Fruit fly (Drosophila melanogaster) whole organism, embryonic: Measurements from ENCODE around the gene moody.

Experiments used
- Ada2b ChIP-seq: fragments of 200-800 bp; sonication (Bioruptor generic); IDR thresholded peaks from 2 replicates; pipeline ENCODE4 v1.3.6; 2022; ENCODE audit warnings: missing biosample characterization, missing genetic modification characterization
- CG1024 ChIP-seq: fragments of 200-800 bp; sonication (Bioruptor generic); IDR thresholded peaks from 2 replicates; pipeline ENCODE4 v1.3.6; 2022; ENCODE audit warnings: missing biosample characterization, missing genetic modification characterization
- CG10267 ChIP-seq: fragments of 200-800 bp; sonication (Bioruptor generic); optimal IDR thresholded peaks from 2 replicates; lab custom pipeline; 2018; ENCODE audit warnings: missing biosample characterization, mild to moderate bottlenecking, missing genetic modification characterization, moderate library complexity
- CG12391 ChIP-seq: fragments of 200-800 bp; sonication (Bioruptor generic); optimal IDR thresholded peaks from 3 replicates; lab custom pipeline; 2018; ENCODE audit warnings: missing biosample characterization, mild to moderate bottlenecking, missing genetic modification characterization, moderate library complexity
- CG13424 ChIP-seq: fragments of 200-800 bp; sonication (Bioruptor generic); optimal IDR thresholded peaks from 2 replicates; lab custom pipeline; 2019; ENCODE audit warnings: missing biosample characterization, mild to moderate bottlenecking, missing genetic modification characterization, moderate library complexity
- CG14710 ChIP-seq: fragments of 200-800 bp; sonication (Bioruptor generic); optimal IDR thresholded peaks from 3 replicates; lab custom pipeline; 2019; ENCODE audit warnings: missing biosample characterization, mild to moderate bottlenecking, missing genetic modification characterization, moderate library complexity
- CG15601 ChIP-seq: fragments of 200-800 bp; sonication (Bioruptor generic); optimal IDR thresholded peaks from 3 replicates; lab custom pipeline; 2019; ENCODE audit warnings: missing biosample characterization, mild to moderate bottlenecking, missing genetic modification characterization, moderate library complexity
- CG15696 ChIP-seq: fragments of 200-800 bp; sonication (Bioruptor generic); optimal IDR thresholded peaks from 2 replicates; lab custom pipeline; 2019; ENCODE audit warnings: missing biosample characterization, mild to moderate bottlenecking, missing genetic modification characterization, moderate library complexity
- CG17361 ChIP-seq: fragments of 200-800 bp; sonication (Bioruptor generic); IDR thresholded peaks from 3 replicates; pipeline ENCODE4 v1.3.6; 2022; ENCODE audit warnings: missing biosample characterization, missing genetic modification characterization
- CG17829 ChIP-seq: fragments of 200-800 bp; optimal IDR thresholded peaks from 2 replicates; lab custom pipeline; 2019; ENCODE audit warnings: missing biosample characterization, mild to moderate bottlenecking, missing genetic modification characterization, moderate library complexity
- CG18599 ChIP-seq: fragments of 200-800 bp; sonication (Bioruptor generic); optimal IDR thresholded peaks from 3 replicates; lab custom pipeline; 2017; ENCODE audit warnings: missing biosample characterization, missing genetic modification characterization, mild to moderate bottlenecking, moderate library complexity, missing genetic modification reagents
- CG3281 ChIP-seq: fragments of 200-800 bp; sonication (Bioruptor generic); optimal IDR thresholded peaks from 3 replicates; lab custom pipeline; 2017; ENCODE audit warnings: missing biosample characterization, mild to moderate bottlenecking, missing genetic modification characterization
- CG33557 ChIP-seq: fragments of 200-800 bp; sonication (Bioruptor generic); optimal IDR thresholded peaks from 2 replicates; lab custom pipeline; 2019; ENCODE audit warnings: missing biosample characterization, mild to moderate bottlenecking, missing genetic modification characterization, moderate library complexity
- CG3995 ChIP-seq: fragments of 200-800 bp; sonication (Bioruptor generic); optimal IDR thresholded peaks from 3 replicates; lab custom pipeline; 2016; ENCODE audit warnings: missing biosample characterization, missing genetic modification characterization
- CG4282 ChIP-seq: fragments of 200-800 bp; sonication (Bioruptor generic); optimal IDR thresholded peaks from 2 replicates; lab custom pipeline; 2016; ENCODE audit warnings: missing biosample characterization, missing genetic modification characterization
- CG4424 ChIP-seq: fragments of 200-800 bp; sonication (Bioruptor generic); optimal IDR thresholded peaks from 3 replicates; lab custom pipeline; 2016; ENCODE audit warnings: missing biosample characterization, missing genetic modification characterization
- CG7357 ChIP-seq: fragments of 200-800 bp; sonication (Bioruptor generic); IDR thresholded peaks from 3 replicates; pipeline ENCODE4 v1.3.6; 2022; ENCODE audit warnings: missing biosample characterization, missing genetic modification characterization
- CG7928 ChIP-seq: fragments of 200-800 bp; sonication (Bioruptor generic); optimal IDR thresholded peaks from 2 replicates; lab custom pipeline; 2017; ENCODE audit warnings: missing biosample characterization, mild to moderate bottlenecking, missing genetic modification characterization
- CG9817 ChIP-seq: fragments of 200-800 bp; sonication (Bioruptor generic); optimal IDR thresholded peaks from 2 replicates; lab custom pipeline; 2018; ENCODE audit warnings: missing biosample characterization, mild to moderate bottlenecking, missing genetic modification characterization, moderate library complexity
- CG9932 ChIP-seq: fragments of 200-800 bp; sonication (Bioruptor generic); IDR thresholded peaks from 2 replicates; pipeline ENCODE4 v1.3.6; 2022; ENCODE audit warnings: missing biosample characterization, missing genetic modification characterization
- Chrac-16 ChIP-seq: fragments of 200-800 bp; sonication (Bioruptor generic); optimal IDR thresholded peaks from 3 replicates; lab custom pipeline; 2016; ENCODE audit warnings: missing biosample characterization, missing genetic modification characterization
- CoRest ChIP-seq: fragments of 200-800 bp; sonication (Bioruptor generic); optimal IDR thresholded peaks from 3 replicates; lab custom pipeline; 2018; ENCODE audit warnings: missing biosample characterization, mild to moderate bottlenecking, missing genetic modification characterization, moderate library complexity
- Drgx ChIP-seq: fragments of 200-800 bp; sonication (Bioruptor generic); IDR thresholded peaks from 2 replicates; pipeline ENCODE4 v1.3.6; 2022; ENCODE audit warnings: missing biosample characterization, missing genetic modification characterization
- Ets97D ChIP-seq: fragments of 200-800 bp; sonication (Bioruptor generic); optimal IDR thresholded peaks from 3 replicates; lab custom pipeline; 2016; ENCODE audit warnings: missing biosample characterization, missing genetic modification characterization
- Lhr ChIP-seq: fragments of 200-800 bp; sonication (Bioruptor generic); optimal IDR thresholded peaks from 3 replicates; lab custom pipeline; 2017; ENCODE audit warnings: mild to moderate bottlenecking, missing biosample characterization, missing genetic modification reagents, missing genetic modification characterization
- Meics ChIP-seq: fragments of 200-800 bp; sonication (Bioruptor generic); optimal IDR thresholded peaks from 2 replicates; lab custom pipeline; 2017; ENCODE audit warnings: missing biosample characterization, mild to moderate bottlenecking, missing genetic modification characterization
- Myb ChIP-seq: fragments of 200-800 bp; sonication (Bioruptor generic); optimal IDR thresholded peaks from 2 replicates; lab custom pipeline; 2016; ENCODE audit warnings: missing biosample characterization, missing genetic modification characterization
- NC2α ChIP-seq: fragments of 200-800 bp; sonication (Bioruptor generic); optimal IDR thresholded peaks from 2 replicates; lab custom pipeline; 2016; ENCODE audit warnings: missing biosample characterization, missing genetic modification characterization
- Neu2 ChIP-seq: fragments of 200-800 bp; sonication (Bioruptor generic); optimal IDR thresholded peaks from 3 replicates; lab custom pipeline; 2016; ENCODE audit warnings: missing biosample characterization, missing genetic modification characterization, borderline replicate concordance
- Nf-YA ChIP-seq: fragments of 200-800 bp; sonication (Bioruptor generic); IDR thresholded peaks from 2 replicates; pipeline ENCODE4 v1.3.6; 2022; ENCODE audit warnings: missing biosample characterization, missing genetic modification characterization
- Sox102F ChIP-seq: fragments of 200-800 bp; sonication (Bioruptor generic); optimal IDR thresholded peaks from 2 replicates; lab custom pipeline; 2018; ENCODE audit warnings: missing biosample characterization, mild to moderate bottlenecking, missing genetic modification characterization, moderate library complexity
- TFAM ChIP-seq: fragments of 200-800 bp; sonication (Bioruptor generic); optimal IDR thresholded peaks from 2 replicates; lab custom pipeline; 2017; ENCODE audit warnings: missing biosample characterization, missing genetic modification characterization, inconsistent platforms
- ato ChIP-seq: fragments of 200-800 bp; sonication (Bioruptor generic); IDR thresholded peaks from 2 replicates; pipeline ENCODE4 v1.3.6; 2022; ENCODE audit warnings: missing biosample characterization, missing genetic modification characterization; ENCODE audit not compliant: partially characterized antibody
- cg ChIP-seq: fragments of 200-800 bp; sonication (Bioruptor generic); optimal IDR thresholded peaks from 3 replicates; lab custom pipeline; 2019; ENCODE audit warnings: missing biosample characterization, mild to moderate bottlenecking, missing genetic modification characterization, moderate library complexity
- dmrt99B ChIP-seq: fragments of 200-800 bp; sonication (Bioruptor generic); optimal IDR thresholded peaks from 2 replicates; lab custom pipeline; 2018; ENCODE audit warnings: missing biosample characterization, mild to moderate bottlenecking, missing genetic modification characterization, moderate library complexity
- dpn ChIP-seq, 2 experiments: fragments of 200-800 bp; sonication (Bioruptor generic); optimal IDR thresholded peaks; 3 replicates each; lab custom pipeline; 2016; ENCODE audit warnings: missing biosample characterization in 2 of 2, missing genetic modification characterization in 2 of 2
- gem ChIP-seq: fragments of 200-800 bp; sonication (Bioruptor generic); optimal IDR thresholded peaks from 2 replicates; lab custom pipeline; 2019; ENCODE audit warnings: missing biosample characterization, mild to moderate bottlenecking, missing genetic modification characterization, moderate library complexity
- lbe ChIP-seq: fragments of 200-800 bp; sonication (Bioruptor generic); optimal IDR thresholded peaks from 2 replicates; lab custom pipeline; 2016; ENCODE audit warnings: missing biosample characterization, mild to moderate bottlenecking, missing genetic modification characterization
- phol ChIP-seq: fragments of 200-800 bp; sonication (Bioruptor generic); optimal IDR thresholded peaks from 3 replicates; lab custom pipeline; 2018; ENCODE audit warnings: missing biosample characterization, mild to moderate bottlenecking, missing genetic modification characterization, moderate library complexity
- pnt ChIP-seq: fragments of 200-800 bp; sonication (Bioruptor generic); optimal IDR thresholded peaks from 3 replicates; lab custom pipeline; 2016; ENCODE audit warnings: missing biosample characterization, missing genetic modification characterization
- pum ChIP-seq: fragments of 200-800 bp; sonication (Bioruptor generic); optimal IDR thresholded peaks from 2 replicates; lab custom pipeline; 2016; ENCODE audit warnings: missing biosample characterization, missing genetic modification characterization
- sim ChIP-seq: fragments of 200-800 bp; sonication (Bioruptor generic); IDR thresholded peaks from 2 replicates; pipeline ENCODE4 v1.3.6; 2022; ENCODE audit warnings: missing biosample characterization, missing genetic modification characterization
- slbo ChIP-seq: fragments of 200-800 bp; sonication (Bioruptor generic); IDR thresholded peaks from 2 replicates; pipeline ENCODE4 v1.3.6; 2022; ENCODE audit warnings: missing biosample characterization, missing genetic modification characterization
- slp2 ChIP-seq: fragments of 200-800 bp; sonication (Bioruptor generic); optimal IDR thresholded peaks from 2 replicates; lab custom pipeline; 2016; ENCODE audit warnings: missing biosample characterization, missing genetic modification characterization
- sob ChIP-seq: fragments of 200-800 bp; sonication (Bioruptor generic); IDR thresholded peaks from 2 replicates; pipeline ENCODE4 v1.3.6; 2022; ENCODE audit warnings: missing biosample characterization, missing genetic modification characterization
- sr ChIP-seq: fragments of 200-800 bp; sonication (Bioruptor generic); IDR thresholded peaks from 3 replicates; pipeline ENCODE4 v1.3.6; 2022; ENCODE audit warnings: missing biosample characterization, missing genetic modification characterization
- tap ChIP-seq: fragments of 200-800 bp; optimal IDR thresholded peaks from 3 replicates; lab custom pipeline; 2019; ENCODE audit warnings: missing biosample characterization, mild to moderate bottlenecking, missing genetic modification characterization, moderate library complexity
- vvl ChIP-seq: fragments of 200-800 bp; sonication (Bioruptor generic); IDR thresholded peaks from 2 replicates; pipeline ENCODE4 v1.3.6; 2022; ENCODE audit warnings: missing biosample characterization, missing genetic modification characterization

moody gene

dm6 chrX:2041981-2042847 lies 7.7 kb downstream of the moody start, which contains the start of the genes Actn and usp:
TSS of gene Actn (minus strand) at chrX:2042311.
TSS of gene usp (minus strand) at chrX:2042311.
- TF ChIP-seq Nf-YA (GFP tag; lab: Robert Waterston, UW): no peak
- peak; percentile 48; the same call in 2 of the 3 replicates for TF ChIP-seq CG17361
- peak; percentile 33; the same call in 1 of the 2 replicates for TF ChIP-seq slbo (GFP tag; lab: Robert Waterston, UW)
- peak; percentile 16; the same call in 1 of the 2 replicates for TF ChIP-seq CG9932
- no peak for TF ChIP-seq NC2α (GFP tag; lab: Kevin White, UChicago)
- TF ChIP-seq sim (GFP tag; lab: Robert Waterston, UW): no peak
- peak; percentile 42 for TF ChIP-seq CoRest (tag; lab: Kevin White, UChicago)
- no peak for TF ChIP-seq CG4282 (GFP tag; lab: Kevin White, UChicago)
- TF ChIP-seq Drgx (GFP tag; lab: Robert Waterston, UW): peak; percentile 49
- peak; percentile 3 for TF ChIP-seq CG18599 (GFP tag; lab: Kevin White, UChicago)
- TF ChIP-seq Meics (GFP tag; lab: Kevin White, UChicago): peak; percentile 22
- no peak for TF ChIP-seq sr (GFP tag; lab: Robert Waterston, UW)
- TF ChIP-seq tap (tag; lab: Kevin White, UChicago): no peak
- 0 out of 2 replicates have a peak, but pooled peaks have one; percentile 9 for TF ChIP-seq Ada2b (GFP tag; lab: Robert Waterston, UW)
- TF ChIP-seq CG33557 (GFP tag; lab: Kevin White, UChicago): no peak
- peak; percentile 2 for TF ChIP-seq Chrac-16 (GFP tag; lab: Kevin White, UChicago)
- peak in 1 of 2 experiments; percentile 8 for TF ChIP-seq dpn (GFP tag; optimal IDR thresholded peaks at IDR 0.05; lab: Kevin White, UChicago)
- TF ChIP-seq CG3281 (GFP tag; lab: Kevin White, UChicago): no peak
- peak; percentile 57 for TF ChIP-seq CG17829 (tag; lab: Kevin White, UChicago)
- peak; percentile 35 for TF ChIP-seq Sox102F (GFP tag; lab: Kevin White, UChicago)
- TF ChIP-seq dmrt99B: peak; percentile 22
- TF ChIP-seq CG7928 (GFP tag; lab: Kevin White, UChicago): no peak
- peak; percentile 45 for TF ChIP-seq CG4424 (GFP tag; lab: Kevin White, UChicago)
- TF ChIP-seq lbe (GFP tag; lab: Kevin White, UChicago): peak; percentile 12
- TF ChIP-seq CG15601 (tag; lab: Kevin White, UChicago): no peak
- TF ChIP-seq CG12391 (tag; lab: Kevin White, UChicago): peak; percentile 53
- peak; percentile 47 for TF ChIP-seq CG14710 (tag; lab: Kevin White, UChicago)
- no peak for TF ChIP-seq pnt (GFP tag; lab: Kevin White, UChicago)
- peak; percentile 39 for TF ChIP-seq CG3995
- peak; percentile 1 for TF ChIP-seq Ets97D (GFP tag; lab: Kevin White, UChicago)
- peak; percentile 33 for TF ChIP-seq CG13424 (tag; lab: Kevin White, UChicago)
- no peak for TF ChIP-seq ato (GFP tag; lab: Robert Waterston, UW)
- no peak for TF ChIP-seq TFAM (GFP tag; lab: Kevin White, UChicago)
- peak; percentile 89 for TF ChIP-seq CG7357 (GFP tag; lab: Robert Waterston, UW)
- TF ChIP-seq phol: peak; percentile 75
- TF ChIP-seq CG1024 (GFP tag; lab: Robert Waterston, UW): peak; percentile 63
- TF ChIP-seq CG10267: peak; percentile 36
- TF ChIP-seq slp2 (GFP tag; lab: Kevin White, UChicago): no peak
- TF ChIP-seq vvl (GFP tag; lab: Robert Waterston, UW): peak; percentile 75
- no peak for TF ChIP-seq Neu2 (GFP tag; lab: Kevin White, UChicago)
- peak; percentile 59 for TF ChIP-seq Lhr
- TF ChIP-seq Myb (GFP tag; lab: Kevin White, UChicago): no peak
- TF ChIP-seq CG9817 (tag; lab: Kevin White, UChicago): no peak
- TF ChIP-seq CG15696 (tag; lab: Kevin White, UChicago): peak; percentile 23
- peak; percentile 22; the same call in 1 of the 2 replicates for TF ChIP-seq sob (GFP tag; lab: Robert Waterston, UW)
- peak; percentile 59 for TF ChIP-seq gem
- peak; percentile 29 for TF ChIP-seq cg (GFP tag; lab: Kevin White, UChicago)
- no peak for TF ChIP-seq pum
